Worm (Caenorhabditis elegans) whole organism, L1 larva: Measurements from ENCODE around the gene C29F9.5.

Experiments used
- C16A3.4 ChIP-seq: fragments of 150-350 bp; optimal IDR thresholded peaks from 2 replicates; lab custom pipeline; 2014; ENCODE audit warnings: missing biosample characterization, missing genetic modification characterization
- F16B12.6 ChIP-seq: fragments of 150-350 bp; optimal IDR thresholded peaks from 2 replicates; lab custom pipeline; 2014; ENCODE audit warnings: missing biosample characterization, missing genetic modification characterization
- aly-2 ChIP-seq: fragments of 150-350 bp; optimal IDR thresholded peaks from 2 replicates; lab custom pipeline; 2014; ENCODE audit warnings: missing biosample characterization, missing genetic modification characterization
- blmp-1 ChIP-seq: fragments of 150-350 bp; optimal IDR thresholded peaks from 2 replicates; lab custom pipeline; 2014; ENCODE audit warnings: missing biosample characterization, missing genetic modification characterization
- ceh-8 ChIP-seq: fragments of 200-800 bp; sonication (Bioruptor generic); optimal IDR thresholded peaks from 2 replicates; lab custom pipeline; 2018; ENCODE audit warnings: mild to moderate bottlenecking, missing genetic modification characterization, moderate library complexity, missing compliant biosample characterization
- ceh-88 ChIP-seq: fragments of 200-800 bp; sonication (Bioruptor generic); IDR thresholded peaks from 2 replicates; pipeline ENCODE4 v1.3.6; 2022; ENCODE audit warnings: missing genetic modification characterization, missing compliant biosample characterization
- ces-1 ChIP-seq: fragments of 150-350 bp; optimal IDR thresholded peaks from 2 replicates; lab custom pipeline; 2014; ENCODE audit warnings: missing biosample characterization, missing genetic modification reagents, missing genetic modification characterization
- dpl-1 ChIP-seq, 3 experiments: fragments of 150-350 bp in 2 of 3; sonication (generic microtip) in 1 of 3; optimal IDR thresholded peaks; 2 replicates each; lab custom pipeline; 2014 to 2017; ENCODE audit warnings: missing biosample characterization in 3 of 3, missing genetic modification characterization in 3 of 3, missing genetic modification reagents in 3 of 3
- dsc-1 ChIP-seq: sonication (generic microtip); optimal IDR thresholded peaks from 2 replicates; lab custom pipeline; 2016; ENCODE audit warnings: mild to moderate bottlenecking, missing genetic modification characterization, missing compliant biosample characterization
- efl-1 ChIP-seq, 4 experiments: fragments of 150-350 bp; optimal IDR thresholded peaks in 3 of 4; peaks in 1 of 4; 1 replicate in 1 of 4; 2 replicates in 3 of 4; lab custom pipeline; 2014; ENCODE audit warnings: missing biosample characterization in 2 of 4, missing genetic modification characterization in 2 of 4, missing genetic modification reagents in 2 of 4
- efl-3 ChIP-seq: fragments of 200-800 bp; sonication (Bioruptor generic); optimal IDR thresholded peaks from 2 replicates; lab custom pipeline; 2018; ENCODE audit warnings: mild to moderate bottlenecking, missing genetic modification characterization, missing compliant biosample characterization
- egl-13 ChIP-seq: sonication (generic microtip); optimal IDR thresholded peaks from 2 replicates; lab custom pipeline; 2016; ENCODE audit warnings: missing genotype, missing genetic modification reagents, missing genetic modification characterization, missing compliant biosample characterization
- elt-3 ChIP-seq, 6 experiments: fragments of 150-350 bp in 1 of 6; sonication (generic microtip); optimal IDR thresholded peaks; 2 replicates each; lab custom pipeline; 2017 to 2018; ENCODE audit warnings: missing biosample characterization in 6 of 6, missing genetic modification characterization in 6 of 6, inconsistent platforms in 1 of 6
- ets-5 ChIP-seq: fragments of 200-800 bp; sonication (Bioruptor generic); IDR thresholded peaks from 2 replicates; pipeline ENCODE4 v1.3.6; 2022; ENCODE audit warnings: missing genetic modification characterization, missing compliant biosample characterization
- hlh-17 ChIP-seq: fragments of 200-800 bp; sonication (Bioruptor generic); optimal IDR thresholded peaks from 2 replicates; lab custom pipeline; 2018; ENCODE audit warnings: missing genetic modification characterization, mild to moderate bottlenecking, missing compliant biosample characterization, moderate library complexity, borderline replicate concordance
- hlh-4 ChIP-seq: sonication (generic microtip); optimal IDR thresholded peaks from 2 replicates; lab custom pipeline; 2016; ENCODE audit warnings: mild to moderate bottlenecking, missing genetic modification characterization, missing compliant biosample characterization
- isw-1 ChIP-seq: fragments of 200-800 bp; sonication (Bioruptor generic); IDR thresholded peaks from 2 replicates; pipeline ENCODE4 v1.3.6; 2022; ENCODE audit warnings: missing genetic modification characterization, missing compliant biosample characterization
- jun-1 ChIP-seq: fragments of 150-350 bp; optimal IDR thresholded peaks from 2 replicates; lab custom pipeline; 2014; ENCODE audit warnings: missing biosample characterization, missing genetic modification reagents, missing genetic modification characterization
- lin-39 ChIP-seq: fragments of 150-350 bp; optimal IDR thresholded peaks from 2 replicates; lab custom pipeline; 2014; ENCODE audit warnings: missing biosample characterization, missing genetic modification reagents, missing genetic modification characterization
- lsy-2 ChIP-seq, 2 experiments: fragments of 150-350 bp; optimal IDR thresholded peaks; 2 replicates each; lab custom pipeline; 2014; ENCODE audit warnings: missing biosample characterization in 2 of 2, missing genetic modification characterization in 2 of 2
- mab-9 ChIP-seq: fragments of 200-800 bp; sonication (Bioruptor generic); IDR thresholded peaks from 2 replicates; pipeline ENCODE4 v1.3.6; 2022; ENCODE audit warnings: missing genetic modification reagents, missing genetic modification characterization, missing compliant biosample characterization
- mdl-1 ChIP-seq, 2 experiments: fragments of 150-350 bp; optimal IDR thresholded peaks; 2 replicates each; lab custom pipeline; 2014 to 2017; ENCODE audit warnings: missing biosample characterization in 2 of 2, missing genetic modification characterization in 2 of 2, inconsistent platforms in 1 of 2
- nhr-11 ChIP-seq: fragments of 150-350 bp; optimal IDR thresholded peaks from 2 replicates; lab custom pipeline; 2014; ENCODE audit warnings: missing biosample characterization, missing genetic modification characterization
- nhr-12 ChIP-seq: sonication (generic microtip); optimal IDR thresholded peaks from 2 replicates; lab custom pipeline; 2017; ENCODE audit warnings: missing biosample characterization, missing genetic modification characterization
- nhr-19 ChIP-seq: fragments of 200-800 bp; sonication (Bioruptor generic); conservative IDR thresholded peaks from 2 replicates; pipeline ENCODE4 v1.3.6; 2022; ENCODE audit warnings: missing genetic modification characterization, missing compliant biosample characterization
- nhr-71 ChIP-seq: sonication (generic microtip); optimal IDR thresholded peaks from 2 replicates; lab custom pipeline; 2016; ENCODE audit warnings: mild to moderate bottlenecking, missing genetic modification characterization, moderate library complexity, missing compliant biosample characterization
- nhr-85 ChIP-seq: sonication (generic microtip); peaks from one replicate; lab custom pipeline; 2016; ENCODE audit warnings: missing genetic modification characterization, inconsistent platforms, missing compliant biosample characterization
- snpc-4 ChIP-seq: fragments of 150-350 bp; optimal IDR thresholded peaks from 2 replicates; lab custom pipeline; 2014; ENCODE audit warnings: missing biosample characterization, missing genetic modification characterization
- sptf-1 ChIP-seq: fragments of 150-350 bp; optimal IDR thresholded peaks from 2 replicates; lab custom pipeline; 2014; ENCODE audit warnings: missing biosample characterization, missing genetic modification characterization
- swsn-7 ChIP-seq: sonication (generic microtip); optimal IDR thresholded peaks from 2 replicates; lab custom pipeline; 2016; ENCODE audit warnings: missing genetic modification characterization, missing compliant biosample characterization
- tbx-2 ChIP-seq: sonication (generic microtip); optimal IDR thresholded peaks from 2 replicates; lab custom pipeline; 2016; ENCODE audit warnings: missing genetic modification characterization, missing compliant biosample characterization
- tlp-1 ChIP-seq: fragments of 150-350 bp; optimal IDR thresholded peaks from 2 replicates; lab custom pipeline; 2014; ENCODE audit warnings: missing biosample characterization, missing genetic modification characterization
- unc-130 ChIP-seq: fragments of 150-350 bp; optimal IDR thresholded peaks from 2 replicates; lab custom pipeline; 2017; ENCODE audit warnings: missing biosample characterization, missing genetic modification characterization, inconsistent platforms
- unc-98 ChIP-seq: fragments of 200-800 bp; sonication (Bioruptor generic); IDR thresholded peaks from 2 replicates; pipeline ENCODE4 v1.3.6; 2022; ENCODE audit warnings: missing genetic modification characterization, missing compliant biosample characterization
- ztf-11 ChIP-seq, 2 experiments: sonication (generic microtip); optimal IDR thresholded peaks; 2 replicates each; lab custom pipeline; 2016 to 2017; ENCODE audit warnings: missing genetic modification characterization in 2 of 2, missing biosample characterization in 1 of 2, missing compliant biosample characterization in 1 of 2

Gene C29F9.5

DNA sequence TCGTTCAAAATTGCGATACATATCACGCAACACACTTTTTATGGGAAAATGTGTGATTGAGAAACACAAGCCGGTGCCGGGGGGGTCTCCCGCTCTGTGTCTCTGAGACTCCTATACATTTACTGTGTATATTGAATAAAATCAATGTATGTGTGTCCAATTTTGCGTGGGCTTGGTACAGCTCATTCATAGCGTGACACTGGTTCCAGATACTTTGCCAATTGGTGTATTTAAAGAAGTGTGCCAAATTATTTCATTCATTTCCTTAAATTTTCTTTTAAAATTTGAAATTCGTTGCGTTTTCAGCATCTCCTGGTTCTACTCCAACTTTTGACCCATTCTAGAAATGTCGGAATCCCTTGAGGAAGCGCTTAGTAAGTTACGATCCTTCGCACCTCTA, at the start of gene C29F9.5:
TSS of gene C29F9.5 (plus strand) at position 301 of the 400 bp plus-strand sequence.
- TF ChIP-seq nhr-11 (tag; lab: Kevin White, UChicago) (no peak), nhr-19 (GFP tag; lab: Robert Waterston, UW) (no peak), tbx-2 (no peak), dsc-1 (no peak), jun-1 (tag; lab: Kevin White, UChicago) (no peak), ceh-88 (GFP tag; lab: Robert Waterston, UW) (no peak), C16A3.4 (tag; lab: Kevin White, UChicago) (no peak), swsn-7 (tag; lab: Kevin White, UChicago) (no peak), ets-5 (GFP tag; lab: Robert Waterston, UW) (no peak), efl-3 (no peak), lsy-2 (tag; optimal IDR thresholded peaks at IDR 0.05; lab: Kevin White, UChicago) (no peak), snpc-4 (tag; lab: Kevin White, UChicago) (no peak), elt-3 (tag; optimal IDR thresholded peaks at IDR 0.05; lab: Kevin White, UChicago) (no peak), ztf-11 (tag; optimal IDR thresholded peaks at IDR 0.05; lab: Kevin White, UChicago) (no peak)

DNA sequence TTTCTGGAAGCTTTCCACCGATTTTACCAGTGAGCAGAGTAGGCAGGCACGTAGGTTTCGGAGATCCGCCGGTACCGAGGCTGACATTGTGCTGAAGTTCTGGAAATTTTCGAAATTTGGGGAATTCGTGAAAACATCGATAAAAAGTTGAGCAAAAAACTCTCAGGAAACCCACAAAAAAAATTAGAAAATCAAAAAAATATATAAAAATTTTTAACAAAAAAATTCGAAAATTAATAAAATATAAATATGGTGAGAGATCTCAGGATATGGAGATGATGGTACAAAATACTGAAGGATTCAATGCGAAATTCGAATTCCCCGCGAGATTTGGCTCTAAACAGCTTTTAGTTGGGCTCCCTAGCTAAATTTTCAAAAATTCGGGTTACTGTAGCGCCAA, 47.7 kb upstream of the C29F9.5 start, which contains the start of gene spt-4:
TSS of gene spt-4 (minus strand) at position 101 of the 400 bp plus-strand sequence.
- TF ChIP-seq nhr-71 (tag; lab: Kevin White, UChicago) (no peak), mab-9 (GFP tag; lab: Robert Waterston, UW) (no peak), mdl-1 (tag; optimal IDR thresholded peaks at IDR 0.05; lab: Kevin White, UChicago) (no peak), F16B12.6 (tag; lab: Kevin White, UChicago) (no peak), isw-1 (no peak), aly-2 (tag; lab: Kevin White, UChicago) (no peak), ces-1 (GFP tag; lab: Kevin White, UChicago) (no peak), nhr-12 (tag; lab: Kevin White, UChicago) (no peak), jun-1 (tag; lab: Kevin White, UChicago) (no peak), hlh-4 (tag; lab: Kevin White, UChicago) (no peak)

- TF ChIP-seq tlp-1 (tag; lab: Kevin White, UChicago) (no peak), tbx-2 (no peak), sptf-1 (tag; lab: Kevin White, UChicago) (no peak), egl-13 (tag; lab: Kevin White, UChicago) (no peak), unc-98 (GFP tag; lab: Robert Waterston, UW) (no peak), hlh-4 (tag; lab: Kevin White, UChicago) (no peak), lin-39 (tag; lab: Kevin White, UChicago) (no peak), ceh-8 (GFP tag; lab: Kevin White, UChicago) (no peak), unc-130 (tag; lab: Kevin White, UChicago) (no peak), ceh-88 (GFP tag; lab: Robert Waterston, UW) (no peak)
These were observed 45.2 kb upstream of the C29F9.5 start for ce11 chrIII:72078-72477.

- no peak for TF ChIP-seq dpl-1 (GFP tag; optimal IDR thresholded peaks at IDR 0.05; lab: Kevin White, UChicago)
- no peak for TF ChIP-seq ces-1 (GFP tag; lab: Kevin White, UChicago)
- TF ChIP-seq nhr-85 (tag; lab: Kevin White, UChicago) = peak; percentile 56
- TF ChIP-seq blmp-1 (tag; lab: Kevin White, UChicago) = no peak
- no peak for TF ChIP-seq efl-1 (optimal IDR thresholded peaks at IDR 0.05; lab: Kevin White, UChicago)
- peak in 1 of 2 experiments; percentile 25 for TF ChIP-seq efl-1 (GFP tag; optimal IDR thresholded peaks at IDR 0.05 in 1 of 2; lab: Kevin White, UChicago)
- TF ChIP-seq hlh-17 (GFP tag; lab: Kevin White, UChicago) = no peak
These were observed 32.9 kb upstream of the C29F9.5 start for ce11 chrIII:84372-84771.
